Worm (Caenorhabditis elegans) whole organism, L2 larva: Measurements from ENCODE around the gene col-176.

ENCODE experiments used
- R02D3.7 ChIP-seq: fragments of 150-350 bp; optimal IDR thresholded peaks from 2 replicates; lab custom pipeline; 2014; ENCODE audit warnings: missing biosample characterization, missing genetic modification characterization
- aly-2 ChIP-seq: fragments of 150-350 bp; optimal IDR thresholded peaks from 2 replicates; lab custom pipeline; 2014; ENCODE audit warnings: missing biosample characterization, missing genetic modification characterization
- ama-1 ChIP-seq: fragments of 150-350 bp; optimal IDR thresholded peaks from 2 replicates; lab custom pipeline; 2018; ENCODE audit warnings: inconsistent platforms
- ceh-16 ChIP-seq: fragments of 150-350 bp; optimal IDR thresholded peaks from 2 replicates; lab custom pipeline; 2014; ENCODE audit warnings: missing biosample characterization, missing genetic modification characterization
- lin-39 ChIP-seq: fragments of 150-350 bp; optimal IDR thresholded peaks from 2 replicates; lab custom pipeline; 2014; ENCODE audit warnings: missing biosample characterization, missing genetic modification reagents, missing genetic modification characterization
- nhr-11 ChIP-seq: fragments of 150-350 bp; optimal IDR thresholded peaks from 2 replicates; lab custom pipeline; 2014; ENCODE audit warnings: missing biosample characterization, missing genetic modification characterization
- nhr-12 ChIP-seq: fragments of 150-350 bp; optimal IDR thresholded peaks from 2 replicates; lab custom pipeline; 2014; ENCODE audit warnings: missing biosample characterization, missing genetic modification characterization
- nhr-237 ChIP-seq: fragments of 150-350 bp; optimal IDR thresholded peaks from 2 replicates; lab custom pipeline; 2014; ENCODE audit warnings: missing biosample characterization, missing genetic modification characterization
- nhr-77 ChIP-seq: fragments of 150-350 bp; optimal IDR thresholded peaks from 2 replicates; lab custom pipeline; 2014; ENCODE audit warnings: missing biosample characterization, missing genetic modification characterization
- sma-3 ChIP-seq: sonication (generic microtip); optimal IDR thresholded peaks from 2 replicates; lab custom pipeline; 2016; ENCODE audit warnings: missing genetic modification reagents, missing genetic modification characterization, missing compliant biosample characterization
- snpc-4 ChIP-seq: fragments of 150-350 bp; optimal IDR thresholded peaks from 2 replicates; lab custom pipeline; 2014; ENCODE audit warnings: missing biosample characterization, missing genetic modification characterization
- unc-39 ChIP-seq: fragments of 150-350 bp; optimal IDR thresholded peaks from 2 replicates; lab custom pipeline; 2014; ENCODE audit warnings: missing biosample characterization, missing genetic modification characterization
- ztf-1 ChIP-seq: fragments of 200-800 bp; sonication (Bioruptor generic); conservative IDR thresholded peaks from 2 replicates; pipeline ENCODE4 v1.3.6; 2022; ENCODE audit warnings: missing genetic modification characterization, missing compliant biosample characterization

DNA sequence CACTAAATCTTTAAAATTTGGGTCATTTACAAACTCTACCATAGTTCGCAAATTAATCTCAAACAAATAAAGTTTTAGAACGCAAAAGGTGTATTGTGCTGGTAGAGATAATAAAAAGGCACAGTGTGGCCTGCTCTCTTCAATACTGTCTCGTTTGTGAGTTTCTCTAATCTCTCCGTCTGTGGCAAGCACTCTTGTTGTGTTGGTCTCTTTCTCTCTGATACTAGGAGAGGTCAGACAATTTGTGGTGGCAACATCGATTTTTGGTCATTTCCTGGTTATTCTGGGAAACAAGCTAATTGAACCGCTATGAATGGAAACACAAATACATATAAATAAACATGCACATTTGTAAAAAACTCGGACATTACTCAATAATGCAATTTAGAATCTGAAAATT lies 3.2 kb upstream of the col-176 start, which contains the start of gene ZC373.5:
- TF ChIP-seq nhr-11 (tag; lab: Kevin White, UChicago) (no peak), unc-39 (no peak), nhr-237 (tag; lab: Kevin White, UChicago) (no peak), nhr-77 (no peak), ztf-1 (GFP tag; lab: Robert Waterston, UW) (no peak), ama-1 (no peak), sma-3 (GFP tag; lab: Kevin White, UChicago) (no peak), snpc-4 (tag; lab: Kevin White, UChicago) (no peak), lin-39 (tag; lab: Kevin White, UChicago) (no peak), ceh-16 (tag; lab: Kevin White, UChicago) (no peak), aly-2 (tag; lab: Kevin White, UChicago) (no peak), nhr-12 (tag; lab: Kevin White, UChicago) (no peak), R02D3.7 (tag; lab: Kevin White, UChicago) (no peak)
